Worm (Caenorhabditis elegans) whole organism, L4 larva: ENCODE measurements around the gene sgt-1.

Source experiments
- F44E2.7 ChIP-seq: fragments of 200-800 bp; sonication (Bioruptor generic); IDR thresholded peaks from 2 replicates; pipeline ENCODE4 v2.1.2; 2022; ENCODE audit warnings: missing genetic modification characterization, missing compliant biosample characterization
- T20F7.1 ChIP-seq: fragments of 200-800 bp; sonication (Bioruptor generic); optimal IDR thresholded peaks from 2 replicates; lab custom pipeline; 2018; ENCODE audit warnings: mild to moderate bottlenecking, missing genetic modification characterization, missing compliant biosample characterization
- T26A8.4 ChIP-seq: fragments of 200-800 bp; sonication (Bioruptor generic); IDR thresholded peaks from 2 replicates; pipeline ENCODE4 v1.3.6; 2022; ENCODE audit warnings: missing genetic modification characterization, missing compliant biosample characterization
- Y105C5A.15 ChIP-seq: fragments of 200-800 bp; sonication (Bioruptor generic); IDR thresholded peaks from 2 replicates; pipeline ENCODE4 v1.3.6; 2022; ENCODE audit warnings: missing genetic modification characterization, missing compliant biosample characterization
- ZK546.5 ChIP-seq, 2 experiments: sonication (generic microtip); optimal IDR thresholded peaks; 2 replicates each; lab custom pipeline; 2017; ENCODE audit warnings: missing biosample characterization in 2 of 2, missing genetic modification characterization in 2 of 2
- ama-1 ChIP-seq: fragments of 150-350 bp; optimal IDR thresholded peaks from 2 replicates; lab custom pipeline; 2014; ENCODE audit warnings: inconsistent platforms, mixed read lengths
- arid-1 ChIP-seq: fragments of 200-800 bp; sonication (Bioruptor generic); conservative IDR thresholded peaks from 2 replicates; pipeline ENCODE4 v1.3.6; 2022; ENCODE audit warnings: missing genetic modification reagents, missing genetic modification characterization, missing compliant biosample characterization
- ceh-44 ChIP-seq: fragments of 200-800 bp; sonication (Bioruptor generic); IDR thresholded peaks from 2 replicates; pipeline ENCODE4 v1.3.6; 2022; ENCODE audit warnings: missing genetic modification reagents, missing genetic modification characterization, missing compliant biosample characterization
- ceh-62 ChIP-seq: sonication (generic microtip); optimal IDR thresholded peaks from 2 replicates; lab custom pipeline; 2017; ENCODE audit warnings: missing biosample characterization, missing genetic modification characterization
- ces-1 ChIP-seq: fragments of 150-350 bp; sonication (generic microtip); optimal IDR thresholded peaks from 4 replicates; lab custom pipeline; 2014; ENCODE audit warnings: missing biosample characterization, missing genetic modification reagents, missing genetic modification characterization
- ctbp-1 ChIP-seq: fragments of 200-800 bp; sonication (Bioruptor generic); IDR thresholded peaks from 2 replicates; pipeline ENCODE4 v1.3.6; 2022; ENCODE audit warnings: missing genetic modification reagents, missing genetic modification characterization, missing compliant biosample characterization
- daf-16 ChIP-seq, 3 experiments: sonication (generic microtip); optimal IDR thresholded peaks; 2 replicates each; lab custom pipeline; 2016 to 2017; ENCODE audit warnings: missing genetic modification characterization in 3 of 3, missing genetic modification reagents in 3 of 3, mild to moderate bottlenecking in 2 of 3, missing compliant biosample characterization in 2 of 3, missing biosample characterization in 1 of 3, moderate library complexity in 1 of 3
- daf-19 ChIP-seq: fragments of 200-800 bp; sonication (Bioruptor generic); conservative IDR thresholded peaks from 2 replicates; pipeline ENCODE4 v1.3.6; 2022; ENCODE audit warnings: missing genetic modification characterization, missing compliant biosample characterization
- dmd-6 ChIP-seq: fragments of 200-800 bp; sonication (Bioruptor generic); IDR thresholded peaks from 2 replicates; pipeline ENCODE4 v1.3.6; 2022; ENCODE audit warnings: missing genetic modification reagents, missing genetic modification characterization, missing compliant biosample characterization
- dve-1 ChIP-seq: sonication (generic microtip); optimal IDR thresholded peaks from 2 replicates; lab custom pipeline; 2017; ENCODE audit warnings: antibody characterized with exemption, mild to moderate bottlenecking, missing genetic modification characterization, missing compliant biosample characterization; ENCODE audit not compliant: insufficient read depth
- hif-1 ChIP-seq, 2 experiments: sonication (generic microtip); optimal IDR thresholded peaks; 2 replicates each; lab custom pipeline; 2016 to 2017; ENCODE audit warnings: missing compliant biosample characterization in 2 of 2, missing genetic modification characterization in 2 of 2, missing genetic modification reagents in 2 of 2, missing genotype in 2 of 2, mild to moderate bottlenecking in 1 of 2
- hlh-11 ChIP-seq: fragments of 200-800 bp; sonication (Bioruptor generic); optimal IDR thresholded peaks from 2 replicates; lab custom pipeline; 2018; ENCODE audit warnings: mild to moderate bottlenecking, missing genetic modification characterization, missing compliant biosample characterization
- hlh-30 ChIP-seq: sonication (generic microtip); optimal IDR thresholded peaks from 2 replicates; lab custom pipeline; 2017; ENCODE audit warnings: antibody characterized with exemption, mild to moderate bottlenecking, missing genetic modification characterization, missing compliant biosample characterization; ENCODE audit not compliant: insufficient read depth
- lim-7 ChIP-seq: fragments of 200-800 bp; sonication (Bioruptor generic); IDR thresholded peaks from 2 replicates; pipeline ENCODE4 v1.3.6; 2022; ENCODE audit warnings: missing genetic modification characterization, missing compliant biosample characterization
- lin-15B ChIP-seq: fragments of 150-350 bp; sonication (generic microtip); optimal IDR thresholded peaks from 3 replicates; lab custom pipeline; 2014; ENCODE audit warnings: missing biosample characterization, missing genetic modification characterization
- lin-29 ChIP-seq: fragments of 200-800 bp; sonication (Bioruptor generic); IDR thresholded peaks from 2 replicates; pipeline ENCODE4 v1.3.6; 2022; ENCODE audit warnings: missing genetic modification reagents, missing genetic modification characterization, missing compliant biosample characterization
- lin-38 ChIP-seq: fragments of 200-800 bp; sonication (Bioruptor generic); IDR thresholded peaks from 2 replicates; pipeline ENCODE4 v1.3.6; 2022; ENCODE audit warnings: missing genetic modification reagents, missing genetic modification characterization, missing compliant biosample characterization
- lin-39 ChIP-seq: fragments of 150-350 bp; optimal IDR thresholded peaks from 2 replicates; lab custom pipeline; 2014; ENCODE audit warnings: missing biosample characterization, missing genetic modification reagents, missing genetic modification characterization
- lsy-2 ChIP-seq, 2 experiments: fragments of 150-350 bp in 1 of 2; sonication (generic microtip) in 1 of 2; optimal IDR thresholded peaks; 2 replicates each; lab custom pipeline; 2014 to 2017; ENCODE audit warnings: missing biosample characterization in 2 of 2, missing genetic modification characterization in 2 of 2
- mdl-1 ChIP-seq, 2 experiments: fragments of 150-350 bp in 1 of 2; sonication (generic microtip) in 1 of 2; optimal IDR thresholded peaks; 2 replicates each; lab custom pipeline; 2014 to 2017; ENCODE audit warnings: missing biosample characterization in 2 of 2, missing genetic modification characterization in 2 of 2
- mdt-29 ChIP-seq: fragments of 200-800 bp; sonication (Bioruptor generic); IDR thresholded peaks from 2 replicates; pipeline ENCODE4 v1.3.6; 2022; ENCODE audit warnings: missing genetic modification reagents, missing genetic modification characterization, missing compliant biosample characterization
- mep-1 ChIP-seq: fragments of 150-350 bp; sonication (generic microtip); optimal IDR thresholded peaks from 3 replicates; lab custom pipeline; 2014; ENCODE audit warnings: missing biosample characterization, missing genetic modification characterization
- mxl-2 ChIP-seq: fragments of 200-800 bp; sonication (Bioruptor generic); conservative IDR thresholded peaks from 2 replicates; pipeline ENCODE4 v1.3.6; 2022; ENCODE audit warnings: missing genetic modification reagents, missing genetic modification characterization, missing compliant biosample characterization
- nhr-102 ChIP-seq: sonication (generic microtip); optimal IDR thresholded peaks from 2 replicates; lab custom pipeline; 2016; ENCODE audit warnings: mild to moderate bottlenecking, missing genetic modification characterization, moderate library complexity, missing compliant biosample characterization
- nhr-11 ChIP-seq: fragments of 150-350 bp; optimal IDR thresholded peaks from 2 replicates; lab custom pipeline; 2014; ENCODE audit warnings: missing biosample characterization, missing genetic modification characterization
- nhr-28 ChIP-seq: fragments of 150-350 bp; optimal IDR thresholded peaks from 2 replicates; lab custom pipeline; 2014; ENCODE audit warnings: missing biosample characterization, missing genetic modification characterization
- nhr-41 ChIP-seq: fragments of 200-800 bp; sonication (Bioruptor generic); IDR thresholded peaks from 2 replicates; pipeline ENCODE4 v1.3.6; 2022; ENCODE audit warnings: missing genetic modification reagents, missing genetic modification characterization, missing compliant biosample characterization
- nhr-42 ChIP-seq: fragments of 200-800 bp; sonication (Bioruptor generic); IDR thresholded peaks from 2 replicates; pipeline ENCODE4 v1.3.6; 2022; ENCODE audit warnings: missing genetic modification characterization, missing compliant biosample characterization
- nhr-77 ChIP-seq: fragments of 150-350 bp; optimal IDR thresholded peaks from 2 replicates; lab custom pipeline; 2014; ENCODE audit warnings: missing biosample characterization, missing genetic modification characterization
- pha-4 ChIP-seq, 2 experiments: fragments of 150-350 bp in 1 of 2; fragments of 200-800 bp in 1 of 2; sonication (Bioruptor generic) in 1 of 2; IDR thresholded peaks in 1 of 2; optimal IDR thresholded peaks in 1 of 2; 2 replicates each; pipeline versions ENCODE4 v1.3.6 to Lab custom; 2014 to 2022; ENCODE audit warnings: missing genetic modification characterization in 2 of 2, missing genetic modification reagents in 2 of 2, missing biosample characterization in 1 of 2, missing compliant biosample characterization in 1 of 2
- php-3 ChIP-seq: fragments of 200-800 bp; sonication (Bioruptor generic); IDR thresholded peaks from 2 replicates; pipeline ENCODE4 v1.3.6; 2022; ENCODE audit warnings: missing genetic modification reagents, missing genetic modification characterization, missing compliant biosample characterization
- pqm-1 ChIP-seq: sonication (generic microtip); optimal IDR thresholded peaks from 2 replicates; lab custom pipeline; 2017; ENCODE audit warnings: missing biosample characterization, missing genetic modification characterization
- spr-1 ChIP-seq: sonication (generic microtip); optimal IDR thresholded peaks from 2 replicates; lab custom pipeline; 2016; ENCODE audit warnings: mild to moderate bottlenecking, missing genetic modification characterization, missing compliant biosample characterization
- spr-3 ChIP-seq: fragments of 200-800 bp; sonication (Bioruptor generic); optimal IDR thresholded peaks from 2 replicates; lab custom pipeline; 2018; ENCODE audit warnings: mild to moderate bottlenecking, missing genetic modification characterization, missing compliant biosample characterization
- tag-97 ChIP-seq: fragments of 200-800 bp; sonication (Bioruptor generic); IDR thresholded peaks from 2 replicates; pipeline ENCODE4 v1.3.6; 2022; ENCODE audit warnings: missing genetic modification characterization, missing compliant biosample characterization
- tra-1 ChIP-seq: fragments of 200-800 bp; sonication (Bioruptor generic); IDR thresholded peaks from 2 replicates; pipeline ENCODE4 v1.3.6; 2022; ENCODE audit warnings: missing genetic modification reagents, missing genetic modification characterization, missing compliant biosample characterization
- unc-39 ChIP-seq: sonication (generic microtip); optimal IDR thresholded peaks from 2 replicates; lab custom pipeline; 2017; ENCODE audit warnings: missing biosample characterization, missing genetic modification characterization
- unc-62 ChIP-seq, 3 experiments: fragments of 150-350 bp in 1 of 3; sonication (generic microtip); optimal IDR thresholded peaks in 2 of 3; peaks in 1 of 3; 1 replicate in 1 of 3; 2 replicates in 2 of 3; lab custom pipeline; 2014 to 2017; ENCODE audit warnings: missing biosample characterization in 3 of 3, missing genetic modification characterization in 3 of 3, missing genetic modification reagents in 3 of 3, missing genotype in 1 of 3
- zfp-3 ChIP-seq: fragments of 200-800 bp; sonication (Bioruptor generic); conservative IDR thresholded peaks from 2 replicates; pipeline ENCODE4 v1.3.6; 2022; ENCODE audit warnings: missing genetic modification reagents, missing genetic modification characterization, missing compliant biosample characterization
- ztf-7 ChIP-seq: fragments of 150-350 bp; optimal IDR thresholded peaks from 2 replicates; lab custom pipeline; 2014; ENCODE audit warnings: missing biosample characterization, missing genetic modification characterization

Gene sgt-1

DNA sequence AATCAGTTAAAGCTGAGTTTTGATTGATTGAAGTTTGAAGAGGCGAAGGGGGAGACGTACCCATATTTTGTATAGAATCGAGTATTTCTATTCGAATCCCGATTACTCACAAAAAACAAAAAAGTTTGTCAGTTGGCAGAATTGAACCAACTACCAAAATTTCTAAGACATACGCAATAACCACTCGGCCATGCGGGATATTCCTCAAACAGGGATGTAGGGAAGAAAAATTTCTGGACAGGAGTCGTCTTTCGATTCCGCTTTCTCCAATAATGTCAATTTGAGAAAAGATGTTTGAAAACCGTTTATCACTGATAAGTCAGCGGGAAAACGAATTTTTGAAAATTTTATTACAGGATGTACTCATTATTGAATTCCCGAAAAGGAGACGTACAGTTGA lies 24.8 kb upstream of the sgt-1 start (continued):
- TF ChIP-seq lim-7: peak; percentile 93
- peak; percentile 76 for TF ChIP-seq ceh-44 (GFP tag; lab: Robert Waterston, UW)
- peak; percentile 50; the same call in 1 of the 2 replicates for TF ChIP-seq mdt-29 (GFP tag; lab: Robert Waterston, UW)
- peak; percentile 81 for TF ChIP-seq lin-38 (GFP tag; lab: Robert Waterston, UW)
- peak; percentile 51; the same call in 1 of the 2 replicates for TF ChIP-seq nhr-42 (GFP tag; lab: Robert Waterston, UW)
- peak; percentile 50; the same call in 1 of the 2 replicates for TF ChIP-seq F44E2.7
- 0 out of 2 replicates have a peak, but pooled peaks have one; percentile 55 for TF ChIP-seq ctbp-1 (GFP tag; lab: Robert Waterston, UW)

DNA sequence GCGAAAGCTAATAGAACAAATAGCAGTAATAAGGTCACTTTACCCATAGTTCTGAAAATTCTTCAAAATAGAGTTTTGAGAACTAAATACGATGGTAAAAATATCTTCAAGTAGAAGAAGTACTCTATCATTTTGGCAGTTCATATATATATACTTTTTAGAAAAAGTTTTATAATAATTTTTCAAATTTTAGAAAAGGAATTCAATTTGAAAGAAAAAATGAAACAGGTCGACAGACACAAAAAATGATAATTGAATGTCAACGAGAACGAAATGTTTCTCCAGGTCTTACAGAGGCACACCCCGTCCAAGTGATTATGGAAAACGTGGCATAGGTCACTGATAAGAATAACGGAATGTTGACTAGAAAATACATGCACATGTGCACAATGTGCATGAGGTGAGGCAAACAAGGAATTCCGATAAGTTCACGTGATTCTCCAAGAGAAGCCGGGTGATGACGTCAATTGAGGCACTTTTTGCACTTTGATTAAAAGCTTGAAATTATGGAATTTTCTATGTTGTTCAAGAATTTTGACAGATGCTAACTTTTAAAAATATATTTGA lies 21.7 kb upstream of the sgt-1 start, which contains the start of gene aagr-2:
Gene aagr-2, minus strand, starts transcription at position 51 of the 567 bp plus-strand sequence.
- TF ChIP-seq nhr-102 (tag; lab: Kevin White, UChicago) (peak; percentile 46), ceh-44 (GFP tag; lab: Robert Waterston, UW) (no peak), ZK546.5 (tag; optimal IDR thresholded peaks at IDR 0.05; lab: Kevin White, UChicago) (no peak), spr-1 (no peak), ztf-7 (no peak), pha-4 (GFP tag; IDR thresholded peaks at IDR 0.05; lab: Robert Waterston, UW) (no peak; the same call in 1 of the 2 replicates), pha-4 (tag; optimal IDR thresholded peaks at IDR 0.05; lab: Kevin White, UChicago) (no peak), Y105C5A.15 (GFP tag; lab: Robert Waterston, UW) (no peak), nhr-28 (tag; lab: Kevin White, UChicago) (peak; percentile 99), lim-7 (no peak), mxl-2 (0 out of 2 replicates have a peak, but pooled peaks have one; percentile 27), tag-97 (GFP tag; lab: Robert Waterston, UW) (no peak), T26A8.4 (no peak), dmd-6 (GFP tag; lab: Robert Waterston, UW) (peak; percentile 99), daf-19 (no peak), nhr-42 (GFP tag; lab: Robert Waterston, UW) (no peak), unc-62 (GFP tag; optimal IDR thresholded peaks at IDR 0.05 in 1 of 2; lab: Kevin White, UChicago) (peak in 1 of 2 experiments; percentile 29), unc-62 (tag; optimal IDR thresholded peaks at IDR 0.05; lab: Kevin White, UChicago) (no peak), zfp-3 (0 out of 2 replicates have a peak, but pooled peaks have one; percentile 37), ces-1 (GFP tag; lab: Kevin White, UChicago) (no peak), lsy-2 (tag; optimal IDR thresholded peaks at IDR 0.05; lab: Kevin White, UChicago) (peak in 1 of 2 experiments; percentile 25), tra-1 (GFP tag; lab: Robert Waterston, UW) (peak; percentile 81), pqm-1 (tag; lab: Kevin White, UChicago) (peak; percentile 97), lin-15B (tag; lab: Kevin White, UChicago) (no peak), spr-3 (GFP tag; lab: Kevin White, UChicago) (no peak), hlh-30 (peak; percentile 62), hif-1 (tag; optimal IDR thresholded peaks at IDR 0.05; lab: Kevin White, UChicago) (no peak), nhr-11 (tag; lab: Kevin White, UChicago) (no peak), dve-1 (tag; lab: Kevin White, UChicago) (peak; percentile 85), hlh-11 (peak; percentile 92), mdl-1 (tag; optimal IDR thresholded peaks at IDR 0.05; lab: Kevin White, UChicago) (peak; percentile 0 to 86), T20F7.1 (GFP tag; lab: Kevin White, UChicago) (peak; percentile 33), mep-1 (tag; lab: Kevin White, UChicago) (peak; percentile 62), daf-16 (GFP tag; optimal IDR thresholded peaks at IDR 0.05; lab: Kevin White, UChicago) (peak in 1 of 2 experiments; percentile 2), daf-16 (tag; optimal IDR thresholded peaks at IDR 0.05; lab: Kevin White, UChicago) (peak; percentile 94), lin-29 (no peak), ama-1 (no peak), ceh-62 (tag; lab: Kevin White, UChicago) (no peak), lin-39 (no peak), php-3 (GFP tag; lab: Robert Waterston, UW) (peak; percentile 60), arid-1 (GFP tag; lab: Robert Waterston, UW) (no peak), nhr-77 (tag; lab: Kevin White, UChicago) (peak; percentile 51), mdt-29 (GFP tag; lab: Robert Waterston, UW) (peak; percentile 82), nhr-41 (GFP tag; lab: Robert Waterston, UW) (peak; percentile 77; the same call in 1 of the 2 replicates), unc-39 (tag; lab: Kevin White, UChicago) (no peak)
